Fruit fly (Drosophila melanogaster) whole organism, embryonic: Measurements from ENCODE around the gene CG17839.
A peak's percentile ranks its signal among the peaks of the same experiment; 100 is the strongest.

Experiments
- Aef1 ChIP-seq: fragments of 200-800 bp; sonication (Bioruptor generic); IDR thresholded peaks from 3 replicates; pipeline ENCODE4 v1.3.6; 2022; ENCODE audit warnings: missing biosample characterization, missing genetic modification characterization
- Atf-2 ChIP-seq: fragments of 200-800 bp; sonication (Bioruptor generic); optimal IDR thresholded peaks from 2 replicates; lab custom pipeline; 2016; ENCODE audit warnings: missing biosample characterization, missing genetic modification characterization
- BEAF-32 ChIP-seq: fragments of 200-800 bp; sonication (Bioruptor generic); optimal IDR thresholded peaks from 3 replicates; lab custom pipeline; 2017; ENCODE audit warnings: missing biosample characterization, missing genetic modification characterization, mild to moderate bottlenecking, moderate library complexity, missing genetic modification reagents
- CG11247 ChIP-seq: fragments of 200-800 bp; sonication (Bioruptor generic); IDR thresholded peaks from 2 replicates; pipeline ENCODE4 v1.3.6; 2022; ENCODE audit warnings: missing biosample characterization, missing genetic modification characterization
- CG11398 ChIP-seq: fragments of 200-800 bp; sonication (Bioruptor generic); optimal IDR thresholded peaks from 2 replicates; lab custom pipeline; 2016; ENCODE audit warnings: missing biosample characterization, missing genetic modification characterization
- CG12299 ChIP-seq: fragments of 200-800 bp; sonication (Bioruptor generic); optimal IDR thresholded peaks from 2 replicates; lab custom pipeline; 2018; ENCODE audit warnings: missing biosample characterization, mild to moderate bottlenecking, missing genetic modification characterization
- CG16779 ChIP-seq: fragments of 200-800 bp; sonication (Bioruptor generic); IDR thresholded peaks from 2 replicates; pipeline ENCODE4 v1.3.6; 2022; ENCODE audit warnings: missing biosample characterization, missing genetic modification characterization
- CG16813 ChIP-seq: fragments of 200-800 bp; sonication (Bioruptor generic); IDR thresholded peaks from 3 replicates; pipeline ENCODE4 v1.3.6; 2022; ENCODE audit warnings: missing biosample characterization, missing genetic modification characterization; ENCODE audit not compliant: partially characterized antibody
- CG17612 ChIP-seq: fragments of 200-800 bp; sonication (Bioruptor generic); IDR thresholded peaks from 2 replicates; pipeline ENCODE4 v1.3.6; 2022; ENCODE audit warnings: missing biosample characterization, missing genetic modification characterization
- CG17912 ChIP-seq: fragments of 200-800 bp; sonication (Bioruptor generic); optimal IDR thresholded peaks from 2 replicates; lab custom pipeline; 2018; ENCODE audit warnings: missing biosample characterization, mild to moderate bottlenecking, missing genetic modification characterization
- CG1792 ChIP-seq: fragments of 200-800 bp; sonication (Bioruptor generic); optimal IDR thresholded peaks from 2 replicates; lab custom pipeline; 2016; ENCODE audit warnings: missing biosample characterization, missing genetic modification characterization
- CG2875 ChIP-seq: fragments of 200-800 bp; sonication (Bioruptor generic); optimal IDR thresholded peaks from 2 replicates; lab custom pipeline; 2017; ENCODE audit warnings: missing biosample characterization, mild to moderate bottlenecking, missing genetic modification characterization, missing genetic modification reagents
- CG31224 ChIP-seq: fragments of 200-800 bp; sonication (Bioruptor generic); IDR thresholded peaks from 2 replicates; pipeline ENCODE4 v1.3.6; 2022; ENCODE audit warnings: missing biosample characterization, missing genetic modification characterization
- CG34422 ChIP-seq: fragments of 200-800 bp; sonication (Bioruptor generic); IDR thresholded peaks from 3 replicates; pipeline ENCODE4 v1.3.6; 2022; ENCODE audit warnings: missing biosample characterization, missing genetic modification characterization
- CG3995 ChIP-seq: fragments of 200-800 bp; sonication (Bioruptor generic); optimal IDR thresholded peaks from 3 replicates; lab custom pipeline; 2016; ENCODE audit warnings: missing biosample characterization, missing genetic modification characterization
- CG43689 ChIP-seq: fragments of 200-800 bp; sonication (Bioruptor generic); IDR thresholded peaks from 2 replicates; pipeline ENCODE4 v1.3.6; 2022; ENCODE audit warnings: missing biosample characterization, missing genetic modification characterization
- CG4730 ChIP-seq: fragments of 200-800 bp; sonication (Bioruptor generic); IDR thresholded peaks from 2 replicates; pipeline ENCODE4 v1.3.6; 2022; ENCODE audit warnings: missing biosample characterization, missing genetic modification characterization
- CG6272 ChIP-seq: fragments of 200-800 bp; sonication (Bioruptor generic); IDR thresholded peaks from 2 replicates; pipeline ENCODE4 v1.3.6; 2022; ENCODE audit warnings: missing biosample characterization, missing genetic modification characterization
- CG6683 ChIP-seq: fragments of 200-800 bp; sonication (Bioruptor generic); optimal IDR thresholded peaks from 2 replicates; lab custom pipeline; 2017; ENCODE audit warnings: missing biosample characterization, mild to moderate bottlenecking, missing genetic modification characterization, missing genetic modification reagents
- CG6689 ChIP-seq: fragments of 200-800 bp; sonication (Bioruptor generic); IDR thresholded peaks from 2 replicates; pipeline ENCODE4 v1.3.6; 2022; ENCODE audit warnings: missing biosample characterization, missing genetic modification characterization
- CG7357 ChIP-seq: fragments of 200-800 bp; sonication (Bioruptor generic); IDR thresholded peaks from 3 replicates; pipeline ENCODE4 v1.3.6; 2022; ENCODE audit warnings: missing biosample characterization, missing genetic modification characterization
- CG8944 ChIP-seq: fragments of 200-800 bp; sonication (Bioruptor generic); optimal IDR thresholded peaks from 3 replicates; lab custom pipeline; 2016; ENCODE audit warnings: missing biosample characterization, missing genetic modification characterization
- CG9817 ChIP-seq: fragments of 200-800 bp; sonication (Bioruptor generic); optimal IDR thresholded peaks from 2 replicates; lab custom pipeline; 2018; ENCODE audit warnings: missing biosample characterization, mild to moderate bottlenecking, missing genetic modification characterization, moderate library complexity
- Camta ChIP-seq: fragments of 200-800 bp; sonication (Bioruptor generic); optimal IDR thresholded peaks from 2 replicates; lab custom pipeline; 2016; ENCODE audit warnings: missing biosample characterization, missing genetic modification characterization
- Dfd ChIP-seq, 2 experiments: fragments of >200 bp; optimal IDR thresholded peaks; 2 replicates each; lab custom pipeline; 2017; ENCODE audit warnings: missing biosample characterization in 2 of 2, missing genetic modification characterization in 2 of 2
- Doc2 ChIP-seq: fragments of 200-800 bp; sonication (Bioruptor generic); IDR thresholded peaks from 2 replicates; pipeline ENCODE4 v1.3.6; 2022; ENCODE audit warnings: missing biosample characterization, missing genetic modification characterization
- Eip74EF ChIP-seq, 2 experiments: fragments of 200-800 bp in 1 of 2; fragments of >200 bp in 1 of 2; sonication (Bioruptor generic) in 1 of 2; optimal IDR thresholded peaks; 2 replicates each; lab custom pipeline; 2017 to 2019; ENCODE audit warnings: missing biosample characterization in 2 of 2, missing genetic modification characterization in 2 of 2, mild to moderate bottlenecking in 1 of 2, moderate library complexity in 1 of 2
- GATAe ChIP-seq: fragments of 200-800 bp; sonication (Bioruptor generic); conservative IDR thresholded peaks from 2 replicates; pipeline ENCODE4 v1.3.6; 2022; ENCODE audit warnings: missing biosample characterization, missing genetic modification characterization
- Hmx ChIP-seq: fragments of 200-800 bp; sonication (Bioruptor generic); optimal IDR thresholded peaks from 2 replicates; lab custom pipeline; 2016; ENCODE audit warnings: missing biosample characterization, missing genetic modification characterization
- MBD-R2 ChIP-seq: fragments of 200-800 bp; sonication (Bioruptor generic); IDR thresholded peaks from 2 replicates; pipeline ENCODE4 v1.3.6; 2022; ENCODE audit warnings: missing biosample characterization, missing genetic modification characterization
- Max ChIP-seq: fragments of 200-800 bp; sonication (Bioruptor generic); optimal IDR thresholded peaks from 2 replicates; lab custom pipeline; 2016; ENCODE audit warnings: missing biosample characterization, mild to moderate bottlenecking, missing genetic modification characterization
- NFAT ChIP-seq: fragments of 200-800 bp; sonication (Bioruptor generic); IDR thresholded peaks from 2 replicates; pipeline ENCODE4 v1.3.6; 2022; ENCODE audit warnings: missing biosample characterization, missing genetic modification characterization
- Sox100B ChIP-seq: fragments of 200-800 bp; sonication (Bioruptor generic); optimal IDR thresholded peaks from 3 replicates; lab custom pipeline; 2018; ENCODE audit warnings: missing biosample characterization, mild to moderate bottlenecking, missing genetic modification characterization
- TFAM ChIP-seq: fragments of 200-800 bp; sonication (Bioruptor generic); optimal IDR thresholded peaks from 2 replicates; lab custom pipeline; 2017; ENCODE audit warnings: missing biosample characterization, missing genetic modification characterization, inconsistent platforms
- danr ChIP-seq: fragments of 200-800 bp; sonication (Bioruptor generic); IDR thresholded peaks from 2 replicates; pipeline ENCODE4 v1.3.6; 2022; ENCODE audit warnings: missing biosample characterization, missing genetic modification characterization
- ham ChIP-seq: fragments of 200-800 bp; sonication (Bioruptor generic); IDR thresholded peaks from 2 replicates; pipeline ENCODE4 v1.3.6; 2022; ENCODE audit warnings: missing biosample characterization, missing genetic modification characterization
- her ChIP-seq: fragments of 200-800 bp; sonication (Bioruptor generic); optimal IDR thresholded peaks from 2 replicates; lab custom pipeline; 2016; ENCODE audit warnings: missing biosample characterization, missing genetic modification characterization
- jing ChIP-seq: fragments of 200-800 bp; sonication (Bioruptor generic); optimal IDR thresholded peaks from 2 replicates; lab custom pipeline; 2018; ENCODE audit warnings: missing biosample characterization, mild to moderate bottlenecking, missing genetic modification characterization
- jumu ChIP-seq: fragments of 200-800 bp; sonication (Bioruptor generic); optimal IDR thresholded peaks from 3 replicates; lab custom pipeline; 2016; ENCODE audit warnings: missing biosample characterization, missing genetic modification characterization
- mirr ChIP-seq: fragments of 200-800 bp; sonication (Bioruptor generic); optimal IDR thresholded peaks from 3 replicates; lab custom pipeline; 2018; ENCODE audit warnings: missing biosample characterization, mild to moderate bottlenecking, missing genetic modification characterization
- run ChIP-seq: fragments of 200-800 bp; sonication (Bioruptor generic); optimal IDR thresholded peaks from 3 replicates; lab custom pipeline; 2018; ENCODE audit warnings: missing biosample characterization, mild to moderate bottlenecking, missing genetic modification characterization
- stwl ChIP-seq: fragments of 200-800 bp; sonication (Bioruptor generic); optimal IDR thresholded peaks from 3 replicates; lab custom pipeline; 2018; ENCODE audit warnings: missing biosample characterization, mild to moderate bottlenecking, missing genetic modification characterization, moderate library complexity
- tap ChIP-seq: fragments of 200-800 bp; optimal IDR thresholded peaks from 3 replicates; lab custom pipeline; 2019; ENCODE audit warnings: missing biosample characterization, mild to moderate bottlenecking, missing genetic modification characterization, moderate library complexity
- tgo ChIP-seq: fragments of 200-800 bp; sonication (Bioruptor generic); IDR thresholded peaks from 3 replicates; pipeline ENCODE4 v1.3.6; 2022; ENCODE audit warnings: missing biosample characterization, missing genetic modification characterization
- tll ChIP-seq, 2 experiments: fragments of 200-800 bp in 1 of 2; fragments of >200 bp in 1 of 2; sonication (Bioruptor generic) in 1 of 2; optimal IDR thresholded peaks; 2 replicates each; lab custom pipeline; 2017 to 2019; ENCODE audit warnings: missing biosample characterization in 2 of 2, missing genetic modification characterization in 2 of 2, mild to moderate bottlenecking in 1 of 2, moderate library complexity in 1 of 2
- tna ChIP-seq: fragments of 200-800 bp; sonication (Bioruptor generic); IDR thresholded peaks from 2 replicates; pipeline ENCODE4 v1.3.6; 2022; ENCODE audit warnings: missing biosample characterization, missing genetic modification characterization; ENCODE audit not compliant: partially characterized antibody
- trh ChIP-seq: fragments of 200-800 bp; sonication (Bioruptor generic); optimal IDR thresholded peaks from 2 replicates; lab custom pipeline; 2016; ENCODE audit warnings: missing biosample characterization, missing genetic modification characterization
- tx ChIP-seq: fragments of 200-800 bp; sonication (Bioruptor generic); optimal IDR thresholded peaks from 2 replicates; lab custom pipeline; 2016; ENCODE audit warnings: missing biosample characterization, missing genetic modification characterization
- unc-4 ChIP-seq: fragments of 200-800 bp; sonication (Bioruptor generic); IDR thresholded peaks from 2 replicates; pipeline ENCODE4 v1.3.6; 2022; ENCODE audit warnings: missing biosample characterization, missing genetic modification characterization; ENCODE audit not compliant: partially characterized antibody

Gene CG17839

DNA sequence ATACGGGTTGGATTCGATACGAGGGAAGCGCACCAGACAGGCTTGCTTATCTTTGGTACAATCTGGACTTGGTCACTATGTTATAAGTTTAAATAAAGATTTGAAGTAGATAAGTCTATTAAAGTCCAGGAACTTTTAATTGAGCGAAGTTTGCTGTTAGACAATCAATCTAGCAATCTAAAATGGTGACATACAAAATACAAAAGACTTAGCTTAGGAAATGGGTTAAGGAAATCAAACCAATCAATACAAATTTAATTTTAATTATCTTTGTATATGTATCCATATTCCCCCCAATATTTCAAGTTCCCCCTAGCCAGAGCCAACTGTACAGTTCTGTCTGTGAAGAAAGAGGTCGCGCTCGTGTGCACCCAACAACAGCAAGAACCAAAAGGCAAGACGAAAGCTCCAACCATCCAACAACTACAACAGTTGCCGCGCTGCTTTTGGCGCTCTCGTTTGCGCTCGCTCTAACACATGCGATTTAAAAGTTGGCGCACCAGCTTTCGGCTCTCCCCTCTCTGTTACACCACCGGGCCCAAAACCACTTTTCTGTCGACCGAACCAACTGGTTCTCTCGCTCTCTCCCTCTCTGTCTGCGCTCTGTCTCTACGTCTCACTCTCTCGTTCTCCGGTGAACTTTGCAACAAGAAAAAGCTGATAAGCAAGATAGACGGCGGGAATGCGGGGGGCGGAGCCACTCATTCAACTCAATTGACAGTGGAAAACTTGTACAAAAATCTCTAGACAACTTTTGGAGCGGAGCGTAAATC lies 48.8 kb upstream of the CG17839 start (continued):
- peak; percentile 95 for TF ChIP-seq Sox100B (GFP tag; lab: Kevin White, UChicago)
- TF ChIP-seq CG17612: no peak
- peak; percentile 54 for TF ChIP-seq CG43689 (GFP tag; lab: Robert Waterston, UW)
- TF ChIP-seq CG7357 (GFP tag; lab: Robert Waterston, UW): peak; percentile 81
- peak; percentile 75 for TF ChIP-seq CG11247
- peak; percentile 87 for TF ChIP-seq tgo (GFP tag; lab: Robert Waterston, UW)
- TF ChIP-seq Eip74EF (GFP tag; optimal IDR thresholded peaks at IDR 0.05; lab: Kevin White, UChicago): peak in 1 of 2 experiments; percentile 81
- peak; percentile 21 for TF ChIP-seq CG1792 (GFP tag; lab: Kevin White, UChicago)
- TF ChIP-seq GATAe (GFP tag; lab: Robert Waterston, UW): no peak
- TF ChIP-seq CG16813 (GFP tag; lab: Robert Waterston, UW): no peak
- no peak for TF ChIP-seq CG11398
- TF ChIP-seq Hmx (GFP tag; lab: Kevin White, UChicago): peak; percentile 89
- TF ChIP-seq Aef1 (GFP tag; lab: Robert Waterston, UW): peak; percentile 83
- TF ChIP-seq jing (GFP tag; lab: Kevin White, UChicago): no peak
- peak; percentile 82 for TF ChIP-seq Max
- peak; percentile 85 for TF ChIP-seq run (tag; lab: Kevin White, UChicago)
- 0 out of 2 replicates have a peak, but pooled peaks have one; percentile 13 for TF ChIP-seq ham (GFP tag; lab: Robert Waterston, UW)
- TF ChIP-seq tx (GFP tag; lab: Kevin White, UChicago): peak; percentile 69
- TF ChIP-seq tna: no peak
- peak; percentile 70 for TF ChIP-seq CG2875 (GFP tag; lab: Kevin White, UChicago)
- peak; percentile 86 for TF ChIP-seq CG6689 (GFP tag; lab: Robert Waterston, UW)
- TF ChIP-seq CG8944 (GFP tag; lab: Kevin White, UChicago): peak; percentile 73
- no peak for TF ChIP-seq stwl (tag; lab: Kevin White, UChicago)
- peak; percentile 82 for TF ChIP-seq tap
- TF ChIP-seq Atf-2 (GFP tag; lab: Kevin White, UChicago): peak; percentile 69
- no peak for TF ChIP-seq CG9817 (tag; lab: Kevin White, UChicago)
- peak; percentile 61 for TF ChIP-seq danr (GFP tag; lab: Robert Waterston, UW)
- TF ChIP-seq Camta: peak; percentile 71
- peak; percentile 34 for TF ChIP-seq CG3995 (GFP tag; lab: Kevin White, UChicago)
- TF ChIP-seq jumu: peak; percentile 76
- TF ChIP-seq NFAT (GFP tag; lab: Robert Waterston, UW): peak; percentile 39; the same call in 1 of the 2 replicates
- TF ChIP-seq CG4730: peak; percentile 81
- TF ChIP-seq Dfd (GFP tag; optimal IDR thresholded peaks at IDR 0.05; lab: Kevin White, UChicago): peak in 1 of 2 experiments; percentile 93
- TF ChIP-seq MBD-R2 (GFP tag; lab: Robert Waterston, UW): peak; percentile 40
- 0 out of 2 replicates have a peak, but pooled peaks have one; percentile 29 for TF ChIP-seq unc-4 (GFP tag; lab: Robert Waterston, UW)
- TF ChIP-seq CG6683 (GFP tag; lab: Kevin White, UChicago): peak; percentile 75
- no peak for TF ChIP-seq Doc2 (GFP tag; lab: Robert Waterston, UW)
- TF ChIP-seq tll (GFP tag; optimal IDR thresholded peaks at IDR 0.05; lab: Kevin White, UChicago): no peak
- TF ChIP-seq TFAM (GFP tag; lab: Kevin White, UChicago): peak; percentile 3
- peak; percentile 28 for TF ChIP-seq trh
- TF ChIP-seq CG16779 (GFP tag; lab: Robert Waterston, UW): 0 out of 2 replicates have a peak, but pooled peaks have one; percentile 41
- no peak for TF ChIP-seq BEAF-32 (GFP tag; lab: Kevin White, UChicago)
- TF ChIP-seq mirr: peak; percentile 63
- TF ChIP-seq CG34422 (GFP tag; lab: Robert Waterston, UW): peak; percentile 67; the same call in 2 of the 3 replicates
- TF ChIP-seq CG31224 (GFP tag; lab: Robert Waterston, UW): peak; percentile 70
- peak; percentile 71 for TF ChIP-seq CG6272 (GFP tag; lab: Robert Waterston, UW)
- no peak for TF ChIP-seq CG17912
- peak; percentile 57 for TF ChIP-seq CG12299 (tag; lab: Kevin White, UChicago)
- no peak for TF ChIP-seq her (GFP tag; lab: Kevin White, UChicago)
